Worm (Caenorhabditis elegans) whole organism, young adult: ENCODE data around the gene fbxa-82.

Source experiments
- F39B2.1 ChIP-seq: fragments of 200-800 bp; sonication (Bioruptor generic); IDR thresholded peaks from 2 replicates; pipeline ENCODE4 v1.3.6; 2022; ENCODE audit warnings: missing genetic modification reagents, missing genetic modification characterization, missing compliant biosample characterization
- attf-5 ChIP-seq: fragments of 200-800 bp; sonication (Bioruptor generic); optimal IDR thresholded peaks from 2 replicates; lab custom pipeline; 2018; ENCODE audit warnings: mild to moderate bottlenecking, missing genetic modification characterization, missing compliant biosample characterization
- ccch-3 ChIP-seq: fragments of 200-800 bp; sonication (Bioruptor generic); optimal IDR thresholded peaks from 2 replicates; lab custom pipeline; 2018; ENCODE audit warnings: mild to moderate bottlenecking, missing genetic modification characterization, missing compliant biosample characterization
- ceh-58 ChIP-seq: fragments of 200-800 bp; sonication (Bioruptor generic); IDR thresholded peaks from 2 replicates; pipeline ENCODE4 v1.3.6; 2022; ENCODE audit warnings: missing genetic modification characterization, missing compliant biosample characterization
- ceh-91 ChIP-seq: fragments of 200-800 bp; sonication (Bioruptor generic); IDR thresholded peaks from 2 replicates; pipeline ENCODE4 v1.3.6; 2022; ENCODE audit warnings: missing genetic modification reagents, missing genetic modification characterization, missing compliant biosample characterization
- dox-1 ChIP-seq: fragments of 200-800 bp; sonication (Bioruptor generic); IDR thresholded peaks from 2 replicates; pipeline ENCODE4 v1.3.6; 2022; ENCODE audit warnings: missing genetic modification reagents, missing genetic modification characterization, missing compliant biosample characterization
- dpl-1 ChIP-seq: fragments of 150-350 bp; optimal IDR thresholded peaks from 2 replicates; lab custom pipeline; 2014; ENCODE audit warnings: missing biosample characterization, missing genetic modification reagents, missing genetic modification characterization
- hrde-1 ChIP-seq: sonication (generic microtip); optimal IDR thresholded peaks from 2 replicates; lab custom pipeline; 2016; ENCODE audit warnings: missing genetic modification characterization, mild to moderate bottlenecking, missing compliant biosample characterization, moderate library complexity, missing genotype, missing genetic modification reagents, borderline replicate concordance
- lin-26 ChIP-seq: fragments of 200-800 bp; sonication (Bioruptor generic); IDR thresholded peaks from 2 replicates; pipeline ENCODE4 v1.3.6; 2022; ENCODE audit warnings: missing genetic modification reagents, missing genetic modification characterization, missing compliant biosample characterization
- lin-35 ChIP-seq, 3 experiments: fragments of 150-350 bp in 2 of 3; sonication (generic microtip) in 1 of 3; optimal IDR thresholded peaks; 2 replicates each; lab custom pipeline; 2014 to 2018; ENCODE audit warnings: missing biosample characterization in 3 of 3, missing genetic modification characterization in 3 of 3, missing genetic modification reagents in 3 of 3
- pha-4 ChIP-seq: fragments of 150-350 bp; sonication (generic microtip); optimal IDR thresholded peaks from 2 replicates; lab custom pipeline; 2014; ENCODE audit warnings: missing biosample characterization, missing genetic modification reagents, missing genetic modification characterization
- rec-8 ChIP-seq, 2 experiments: sonication (generic microtip); optimal IDR thresholded peaks; 2 replicates each; lab custom pipeline; 2016; ENCODE audit warnings: mild to moderate bottlenecking in 2 of 2, missing genetic modification characterization in 2 of 2, missing genetic modification reagents in 2 of 2, missing genotype in 2 of 2, missing biosample characterization in 1 of 2, missing compliant biosample characterization in 1 of 2, moderate library complexity in 1 of 2
- tbx-9 ChIP-seq: sonication (generic microtip); optimal IDR thresholded peaks from 2 replicates; lab custom pipeline; 2016; ENCODE audit warnings: borderline replicate concordance, missing genetic modification characterization, inconsistent platforms, missing compliant biosample characterization
- unc-62 ChIP-seq: fragments of 150-350 bp; optimal IDR thresholded peaks from 2 replicates; lab custom pipeline; 2014; ENCODE audit warnings: missing biosample characterization, missing genetic modification reagents, missing genetic modification characterization

ce11 chrV:15094749-15095148 lies 42.4 kb upstream of the fbxa-82 start, which contains the start of gene srx-78:
- no peak for TF ChIP-seq F39B2.1
- TF ChIP-seq dpl-1 (GFP tag; lab: Kevin White, UChicago): no peak
- TF ChIP-seq dox-1 (GFP tag; lab: Robert Waterston, UW): no peak
- no peak for TF ChIP-seq ceh-58 (GFP tag; lab: Robert Waterston, UW)
- TF ChIP-seq lin-26 (GFP tag; lab: Robert Waterston, UW): no peak
- TF ChIP-seq hrde-1 (tag; lab: Kevin White, UChicago): no peak
- TF ChIP-seq ccch-3 (GFP tag; lab: Kevin White, UChicago): no peak
- no peak for TF ChIP-seq pha-4 (tag; lab: Kevin White, UChicago)
- no peak for TF ChIP-seq lin-35 (GFP tag; optimal IDR thresholded peaks at IDR 0.05; lab: Kevin White, UChicago)
- no peak for TF ChIP-seq ceh-91 (GFP tag; lab: Robert Waterston, UW)
- no peak for TF ChIP-seq rec-8 (tag; optimal IDR thresholded peaks at IDR 0.05; lab: Kevin White, UChicago)
- no peak for TF ChIP-seq tbx-9
- no peak for TF ChIP-seq unc-62 (GFP tag; lab: Kevin White, UChicago)
- TF ChIP-seq attf-5: no peak
